Worm (Caenorhabditis elegans) whole organism, L3 larva: ENCODE results near the gene Y68A4B.3.
"Not testable (repeated sequence)": the region's sequence is repeated elsewhere in the genome, so short reads cannot be mapped to it uniquely, and the experiment has no call there.

ENCODE experiments used
- R02D3.7 ChIP-seq: fragments of 150-350 bp; optimal IDR thresholded peaks from 2 replicates; lab custom pipeline; 2014; ENCODE audit warnings: missing biosample characterization, missing genetic modification characterization
- ZK546.5 ChIP-seq: sonication (generic microtip); optimal IDR thresholded peaks from 2 replicates; lab custom pipeline; 2017; ENCODE audit warnings: missing biosample characterization, missing genetic modification characterization
- aly-2 ChIP-seq: fragments of 150-350 bp; optimal IDR thresholded peaks from 2 replicates; lab custom pipeline; 2014; ENCODE audit warnings: missing biosample characterization, missing genetic modification characterization
- ceh-16 ChIP-seq: sonication (generic microtip); optimal IDR thresholded peaks from 2 replicates; lab custom pipeline; 2017; ENCODE audit warnings: missing biosample characterization, missing genetic modification characterization
- ceh-82 ChIP-seq: fragments of 150-350 bp; optimal IDR thresholded peaks from 2 replicates; lab custom pipeline; 2014; ENCODE audit warnings: missing biosample characterization, missing genetic modification characterization
- ceh-9 ChIP-seq: sonication (generic microtip); optimal IDR thresholded peaks from 2 replicates; lab custom pipeline; 2018; ENCODE audit warnings: missing biosample characterization, missing genetic modification characterization
- daf-12 ChIP-seq: fragments of 150-350 bp; optimal IDR thresholded peaks from 2 replicates; lab custom pipeline; 2014; ENCODE audit warnings: missing biosample characterization, missing genetic modification reagents, missing genetic modification characterization
- egl-27 ChIP-seq: sonication (generic microtip); optimal IDR thresholded peaks from 4 replicates; lab custom pipeline; 2017; ENCODE audit warnings: missing biosample characterization, missing genetic modification reagents, missing genetic modification characterization
- egl-5 ChIP-seq: fragments of 150-350 bp; optimal IDR thresholded peaks from 2 replicates; lab custom pipeline; 2017; ENCODE audit warnings: missing biosample characterization, missing genetic modification reagents, missing genetic modification characterization, inconsistent platforms
- elt-1 ChIP-seq: fragments of 150-350 bp; optimal IDR thresholded peaks from 2 replicates; lab custom pipeline; 2014; ENCODE audit warnings: missing biosample characterization, missing genetic modification characterization
- elt-2 ChIP-seq: sonication (generic microtip); optimal IDR thresholded peaks from 2 replicates; lab custom pipeline; 2016; ENCODE audit warnings: missing genetic modification reagents, mild to moderate bottlenecking, missing genetic modification characterization, missing compliant biosample characterization
- elt-3 ChIP-seq, 3 experiments: fragments of 150-350 bp in 1 of 3; sonication (generic microtip) in 2 of 3; optimal IDR thresholded peaks; 2 replicates in 2 of 3; 4 replicates in 1 of 3; lab custom pipeline; 2014 to 2017; ENCODE audit warnings: missing biosample characterization in 3 of 3, missing genetic modification characterization in 3 of 3
- eor-1 ChIP-seq, 2 experiments: fragments of 150-350 bp; optimal IDR thresholded peaks; 2 replicates each; lab custom pipeline; 2014 to 2018; ENCODE audit warnings: missing biosample characterization in 2 of 2, missing genetic modification characterization in 2 of 2
- fkh-10 ChIP-seq: sonication (generic microtip); optimal IDR thresholded peaks from 2 replicates; lab custom pipeline; 2017; ENCODE audit warnings: missing biosample characterization, missing genetic modification reagents, missing genetic modification characterization
- fkh-2 ChIP-seq: fragments of 150-350 bp; optimal IDR thresholded peaks from 2 replicates; lab custom pipeline; 2014; ENCODE audit warnings: missing biosample characterization, missing genetic modification reagents, missing genetic modification characterization
- fos-1 ChIP-seq: fragments of 150-350 bp; optimal IDR thresholded peaks from 2 replicates; lab custom pipeline; 2014; ENCODE audit warnings: missing biosample characterization, missing genetic modification characterization
- jun-1 ChIP-seq: fragments of 150-350 bp; optimal IDR thresholded peaks from 2 replicates; lab custom pipeline; 2014; ENCODE audit warnings: missing biosample characterization, missing genetic modification reagents, missing genetic modification characterization
- lin-15B ChIP-seq: fragments of 150-350 bp; optimal IDR thresholded peaks from 2 replicates; lab custom pipeline; 2014; ENCODE audit warnings: missing biosample characterization, missing genetic modification characterization
- lsy-12 ChIP-seq: sonication (generic microtip); optimal IDR thresholded peaks from 2 replicates; lab custom pipeline; 2016; ENCODE audit warnings: mild to moderate bottlenecking, missing genetic modification characterization, missing compliant biosample characterization
- mml-1 ChIP-seq: fragments of 150-350 bp; sonication (generic microtip); optimal IDR thresholded peaks from 3 replicates; lab custom pipeline; 2014; ENCODE audit warnings: missing biosample characterization, missing genetic modification characterization
- nhr-11 ChIP-seq: fragments of 150-350 bp; optimal IDR thresholded peaks from 2 replicates; lab custom pipeline; 2014; ENCODE audit warnings: missing biosample characterization, missing genetic modification characterization
- nhr-12 ChIP-seq: fragments of 150-350 bp; optimal IDR thresholded peaks from 2 replicates; lab custom pipeline; 2014; ENCODE audit warnings: missing biosample characterization, missing genetic modification characterization
- nhr-237 ChIP-seq: fragments of 150-350 bp; optimal IDR thresholded peaks from 2 replicates; lab custom pipeline; 2014; ENCODE audit warnings: missing biosample characterization, missing genetic modification characterization
- nhr-28 ChIP-seq: fragments of 150-350 bp; optimal IDR thresholded peaks from 2 replicates; lab custom pipeline; 2014; ENCODE audit warnings: missing biosample characterization, missing genetic modification characterization
- nhr-67 ChIP-seq: fragments of 150-350 bp; optimal IDR thresholded peaks from 2 replicates; lab custom pipeline; 2014; ENCODE audit warnings: missing biosample characterization, missing genetic modification characterization
- nhr-76 ChIP-seq: fragments of 150-350 bp; sonication (generic microtip); optimal IDR thresholded peaks from 5 replicates; lab custom pipeline; 2014; ENCODE audit warnings: missing biosample characterization, missing genetic modification characterization
- nhr-77 ChIP-seq: fragments of 150-350 bp; optimal IDR thresholded peaks from 2 replicates; lab custom pipeline; 2014; ENCODE audit warnings: missing biosample characterization, missing genetic modification characterization
- pha-4 ChIP-seq: fragments of 150-350 bp; optimal IDR thresholded peaks from 2 replicates; lab custom pipeline; 2014; ENCODE audit warnings: missing biosample characterization, missing genetic modification reagents, missing genetic modification characterization
- pqm-1 ChIP-seq: fragments of 150-350 bp; optimal IDR thresholded peaks from 2 replicates; lab custom pipeline; 2017; ENCODE audit warnings: missing biosample characterization, missing genetic modification characterization, inconsistent platforms
- skn-1 ChIP-seq: fragments of 150-350 bp; optimal IDR thresholded peaks from 2 replicates; lab custom pipeline; 2014; ENCODE audit warnings: missing biosample characterization, missing genetic modification characterization
- snpc-4 ChIP-seq: fragments of 150-350 bp; optimal IDR thresholded peaks from 2 replicates; lab custom pipeline; 2014; ENCODE audit warnings: missing biosample characterization, missing genetic modification characterization
- tbx-2 ChIP-seq: sonication (generic microtip); optimal IDR thresholded peaks from 2 replicates; lab custom pipeline; 2016; ENCODE audit warnings: mild to moderate bottlenecking, missing genetic modification characterization, missing compliant biosample characterization
- unc-39 ChIP-seq: sonication (generic microtip); optimal IDR thresholded peaks from 4 replicates; lab custom pipeline; 2017; ENCODE audit warnings: missing biosample characterization, missing genetic modification characterization
- unc-62 ChIP-seq: fragments of 150-350 bp; sonication (generic microtip); optimal IDR thresholded peaks from 4 replicates; lab custom pipeline; 2014; ENCODE audit warnings: missing biosample characterization, missing genetic modification reagents, missing genetic modification characterization
- zag-1 ChIP-seq: fragments of 150-350 bp; optimal IDR thresholded peaks from 2 replicates; lab custom pipeline; 2014; ENCODE audit warnings: missing biosample characterization, missing genetic modification characterization

Y68A4B.3 gene

DNA sequence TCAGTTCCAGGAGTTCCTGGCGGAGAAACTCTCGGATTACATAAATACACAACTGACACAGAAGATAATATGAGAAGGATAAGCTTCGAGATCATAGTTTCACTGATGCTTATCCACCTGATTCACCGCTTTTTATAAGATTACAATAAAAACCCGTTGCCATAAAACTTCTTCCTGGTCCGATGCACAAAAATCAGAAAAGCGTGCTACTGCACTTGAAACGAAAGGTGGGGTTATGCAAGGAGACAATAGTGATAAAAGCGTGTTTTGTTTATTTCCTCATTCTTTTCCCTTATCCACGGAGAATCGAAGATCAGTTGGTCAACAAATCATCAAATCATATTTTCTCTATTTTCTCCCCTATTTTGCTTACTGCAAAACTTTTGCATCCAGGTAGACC lies at the start of gene Y68A4B.3:
Gene Y68A4B.3, minus strand, starts transcription at position 101 of the 400 bp plus-strand sequence.
- no peak for TF ChIP-seq nhr-67 (tag; lab: Kevin White, UChicago)
- no peak for TF ChIP-seq jun-1
- no peak for TF ChIP-seq egl-27 (tag; lab: Kevin White, UChicago)
- no peak for TF ChIP-seq ZK546.5 (tag; lab: Kevin White, UChicago)
- no peak for TF ChIP-seq nhr-11 (tag; lab: Kevin White, UChicago)
- TF ChIP-seq elt-3 (tag; optimal IDR thresholded peaks at IDR 0.05; lab: Kevin White, UChicago) = no peak
- TF ChIP-seq daf-12 (tag; lab: Kevin White, UChicago) = no peak
- no peak for TF ChIP-seq zag-1
- no peak for TF ChIP-seq mml-1 (tag; lab: Kevin White, UChicago)
- no peak for TF ChIP-seq ceh-9
- TF ChIP-seq fkh-10 = no peak
- TF ChIP-seq unc-62 = no peak
- TF ChIP-seq snpc-4 (tag; lab: Kevin White, UChicago) = no peak
- TF ChIP-seq nhr-12 = no peak
- TF ChIP-seq tbx-2 (tag; lab: Kevin White, UChicago) = no peak

DNA sequence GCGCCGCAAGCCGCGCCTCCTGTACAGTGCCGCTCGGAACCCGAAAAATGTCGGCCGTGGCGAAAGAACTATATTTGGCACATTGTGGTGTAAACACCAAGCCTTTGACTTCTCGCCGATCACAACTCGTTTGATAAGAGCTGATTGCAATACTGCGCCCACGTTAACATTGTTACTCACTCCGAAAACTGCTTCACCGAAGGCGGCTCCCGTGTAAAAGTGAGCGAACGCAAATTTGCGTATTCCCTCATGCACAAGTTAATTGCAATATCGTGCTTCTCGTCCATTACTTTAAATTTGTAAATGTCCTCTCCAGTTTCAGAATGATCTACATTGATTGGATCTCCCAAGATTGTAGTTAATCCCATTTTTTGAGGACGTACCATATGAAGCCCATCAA lies 41.7 kb upstream of the Y68A4B.3 start:
- TF ChIP-seq egl-27 (tag; lab: Kevin White, UChicago) = no peak
- TF ChIP-seq nhr-28 = no peak
- no peak for TF ChIP-seq lsy-12 (tag; lab: Kevin White, UChicago)
- TF ChIP-seq snpc-4 (tag; lab: Kevin White, UChicago) = no peak
- TF ChIP-seq skn-1 (tag; lab: Kevin White, UChicago) = no peak
- no peak for TF ChIP-seq egl-5
- TF ChIP-seq nhr-237 = no peak
- no peak for TF ChIP-seq ZK546.5 (tag; lab: Kevin White, UChicago)
- no peak for TF ChIP-seq eor-1 (tag; optimal IDR thresholded peaks at IDR 0.05; lab: Kevin White, UChicago)
- TF ChIP-seq unc-39 = no peak
- no peak for TF ChIP-seq pqm-1
- no peak for TF ChIP-seq elt-2 (tag; lab: Kevin White, UChicago)
- TF ChIP-seq nhr-76 (tag; lab: Kevin White, UChicago) = no peak
- TF ChIP-seq, all 47 proteins: peak for 0

DNA sequence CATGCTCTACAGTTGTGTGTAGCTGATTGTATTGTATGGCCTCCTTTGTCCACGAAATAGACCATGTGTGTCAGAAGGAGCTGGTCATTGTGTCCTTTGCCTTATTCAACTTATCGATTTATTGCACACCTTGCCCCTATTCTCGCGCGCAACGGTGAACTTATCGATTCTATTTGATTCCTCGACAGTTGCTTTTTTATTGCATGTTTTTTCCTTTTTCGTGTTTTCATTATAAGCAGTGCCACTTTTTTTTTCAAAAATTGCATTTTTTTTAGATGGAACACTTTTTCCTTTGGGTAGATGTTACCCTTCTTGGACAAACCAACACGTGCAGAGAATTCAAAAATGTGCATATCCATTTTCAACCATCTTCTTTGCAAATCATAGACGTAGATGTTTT lies 30.8 kb upstream of the Y68A4B.3 start, which contains the start of gene K10G4.10:
Gene K10G4.10, plus strand, starts transcription at position 301 of the 400 bp plus-strand sequence.
- no peak for TF ChIP-seq unc-39
- TF ChIP-seq egl-27 (tag; lab: Kevin White, UChicago) = no peak
- TF ChIP-seq ceh-9 = no peak
- no peak for TF ChIP-seq fos-1 (tag; lab: Kevin White, UChicago)

DNA sequence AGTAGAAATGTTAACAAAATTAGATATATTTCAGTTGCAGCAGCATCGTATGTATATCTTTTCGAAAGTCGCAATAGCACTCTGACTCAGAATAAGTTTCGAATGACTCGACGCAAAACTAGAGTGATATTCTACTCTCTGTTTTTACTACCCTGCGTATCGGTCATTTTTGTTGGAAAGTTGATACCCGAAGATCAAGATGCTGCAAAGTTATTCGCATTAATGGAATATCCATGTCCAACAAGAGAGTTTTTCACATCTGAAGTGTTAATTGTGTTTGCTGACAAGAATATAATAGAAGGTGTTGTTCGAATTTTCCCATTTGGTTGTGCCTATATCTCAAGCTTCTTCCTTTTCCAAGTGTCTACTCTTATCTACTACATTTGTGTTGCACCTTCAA lies 29.7 kb upstream of the Y68A4B.3 start:
- TF ChIP-seq lsy-12 (tag; lab: Kevin White, UChicago) (no peak), nhr-77 (tag; lab: Kevin White, UChicago) (no peak), ceh-16 (no peak), elt-1 (tag; lab: Kevin White, UChicago) (no peak), nhr-67 (tag; lab: Kevin White, UChicago) (no peak), fos-1 (tag; lab: Kevin White, UChicago) (no peak), jun-1 (no peak), pha-4 (tag; lab: Kevin White, UChicago) (no peak), ceh-82 (tag; lab: Kevin White, UChicago) (no peak), unc-39 (no peak), nhr-76 (tag; lab: Kevin White, UChicago) (no peak), snpc-4 (tag; lab: Kevin White, UChicago) (no peak), aly-2 (tag; lab: Kevin White, UChicago) (no peak), nhr-28 (no peak), zag-1 (no peak), R02D3.7 (no peak), egl-27 (tag; lab: Kevin White, UChicago) (no peak), fkh-2 (no peak)

DNA sequence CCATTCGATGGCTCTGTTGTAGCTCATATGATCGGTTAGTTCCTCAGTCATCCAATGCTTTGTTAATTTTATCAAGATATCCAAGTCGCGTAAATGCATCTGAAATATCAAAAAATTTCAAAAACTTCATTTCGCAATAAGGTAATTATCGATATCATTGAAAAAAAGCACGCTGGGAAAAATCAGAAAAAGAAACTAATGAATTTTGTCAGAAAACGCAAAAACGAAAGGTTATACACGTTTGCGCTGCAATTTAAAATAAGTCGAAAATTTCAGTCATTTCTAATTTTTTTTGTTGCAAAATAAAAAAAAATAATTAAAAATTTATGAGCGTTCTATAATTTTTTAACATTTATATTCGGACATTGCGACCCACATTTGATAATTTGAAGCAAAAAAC lies 22.4 kb upstream of the Y68A4B.3 start, which contains the start of gene K10G4.3:
Gene K10G4.3, minus strand, starts transcription at position 101 of the 400 bp plus-strand sequence.
- not testable (repeated sequence) for TF ChIP-seq eor-1 (tag; optimal IDR thresholded peaks at IDR 0.05; lab: Kevin White, UChicago); lin-15B (tag; lab: Kevin White, UChicago); ceh-16
